Fruit fly (Drosophila melanogaster) Kc167 (cell line): ENCODE measurements around the gene CG1840.

Source experiments
- Myc ChIP-seq: fragments of >200 bp; optimal IDR thresholded peaks from 2 replicates; lab custom pipeline; 2017; ENCODE audit warnings: missing external identifiers
- Sin3A ChIP-seq: fragments of >200 bp; optimal IDR thresholded peaks from 2 replicates; lab custom pipeline; 2018; ENCODE audit warnings: missing external identifiers
- h ChIP-seq: fragments of >200 bp; optimal IDR thresholded peaks from 3 replicates; lab custom pipeline; 2018; ENCODE audit warnings: missing external identifiers
- insv ChIP-seq: fragments of >200 bp; optimal IDR thresholded peaks from 3 replicates; lab custom pipeline; 2018; ENCODE audit warnings: missing external identifiers
- psq ChIP-seq: fragments of >200 bp; optimal IDR thresholded peaks from 2 replicates; lab custom pipeline; 2017; ENCODE audit warnings: missing external identifiers
- ttk ChIP-seq: sonication (Bioruptor generic); optimal IDR thresholded peaks from 2 replicates; lab custom pipeline; 2017; ENCODE audit warnings: missing external identifiers

Gene CG1840

DNA sequence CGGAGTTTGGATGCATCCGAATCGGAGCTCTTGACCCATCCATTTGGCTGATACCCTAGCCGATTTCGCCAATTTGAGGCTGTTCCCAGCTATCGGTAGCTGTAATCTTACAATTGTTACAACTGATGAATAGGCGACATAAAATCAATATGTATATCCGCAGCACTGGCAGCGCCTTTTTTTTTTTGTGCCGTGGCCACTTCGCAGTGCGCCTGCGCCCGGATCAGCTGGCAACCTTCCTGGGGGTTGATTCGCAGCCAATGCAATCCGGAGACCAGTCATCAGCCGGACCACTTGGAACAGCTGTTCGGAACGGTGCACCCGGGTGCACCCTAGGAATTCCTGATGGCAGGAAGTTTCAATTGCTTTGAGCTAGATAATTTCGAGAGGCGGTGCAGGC lies 42.6 kb downstream of the CG1840 start, which contains the start of gene Pdzd8:
Gene Pdzd8, minus strand, starts transcription at position 125 of the 400 bp plus-strand sequence.
- TF ChIP-seq h (lab: Kevin White, UChicago), result no peak
- TF ChIP-seq Sin3A (lab: Kevin White, UChicago), result no peak
- TF ChIP-seq psq (lab: Kevin White, UChicago), result no peak
- no peak for TF ChIP-seq Myc (lab: Kevin White, UChicago)
- TF ChIP-seq ttk (lab: Kevin White, UChicago), result no peak
- no peak for TF ChIP-seq insv (lab: Kevin White, UChicago)
